Fruit fly (Drosophila melanogaster) whole organism, embryonic: ENCODE measurements around the gene Ptp10D.
A peak's percentile ranks its signal among the peaks of the same experiment; 100 is the strongest.

Experiments
- Ada2b ChIP-seq: fragments of 200-800 bp; sonication (Bioruptor generic); IDR thresholded peaks from 2 replicates; pipeline ENCODE4 v1.3.6; 2022; ENCODE audit warnings: missing biosample characterization, missing genetic modification characterization
- Asciz ChIP-seq: fragments of 200-800 bp; sonication (Bioruptor generic); optimal IDR thresholded peaks from 2 replicates; lab custom pipeline; 2017; ENCODE audit warnings: missing biosample characterization, mild to moderate bottlenecking, missing genetic modification characterization, missing genetic modification reagents
- Atf-2 ChIP-seq: fragments of 200-800 bp; sonication (Bioruptor generic); optimal IDR thresholded peaks from 2 replicates; lab custom pipeline; 2016; ENCODE audit warnings: missing biosample characterization, missing genetic modification characterization
- B-H1 ChIP-seq: fragments of 200-800 bp; sonication (Bioruptor generic); IDR thresholded peaks from 3 replicates; pipeline ENCODE4 v1.3.6; 2022; ENCODE audit warnings: missing biosample characterization, missing genetic modification characterization
- CG10543 ChIP-seq: fragments of 200-800 bp; sonication (Bioruptor generic); optimal IDR thresholded peaks from 3 replicates; lab custom pipeline; 2017; ENCODE audit warnings: missing biosample characterization, mild to moderate bottlenecking, missing genetic modification characterization, moderate library complexity
- CG11456 ChIP-seq: fragments of 200-800 bp; sonication (Bioruptor generic); IDR thresholded peaks from 3 replicates; pipeline ENCODE4 v1.3.6; 2022; ENCODE audit warnings: missing biosample characterization, missing genetic modification characterization
- CG12104 ChIP-seq: fragments of 200-800 bp; sonication (Bioruptor generic); optimal IDR thresholded peaks from 3 replicates; lab custom pipeline; 2016; ENCODE audit warnings: missing biosample characterization, missing genetic modification characterization
- CG2202 ChIP-seq: fragments of 200-800 bp; sonication (Bioruptor generic); optimal IDR thresholded peaks from 2 replicates; lab custom pipeline; 2018; ENCODE audit warnings: missing biosample characterization, mild to moderate bottlenecking, missing genetic modification characterization
- CG3065 ChIP-seq: fragments of 200-800 bp; sonication (Bioruptor generic); optimal IDR thresholded peaks from 2 replicates; lab custom pipeline; 2016; ENCODE audit warnings: missing biosample characterization, missing genetic modification characterization
- CG32767 ChIP-seq: fragments of 200-800 bp; sonication (Bioruptor generic); IDR thresholded peaks from 2 replicates; pipeline ENCODE4 v1.3.6; 2022; ENCODE audit warnings: missing biosample characterization, missing genetic modification characterization
- CG32772 ChIP-seq: fragments of 200-800 bp; sonication (Bioruptor generic); IDR thresholded peaks from 2 replicates; pipeline ENCODE4 v1.3.6; 2022; ENCODE audit warnings: missing biosample characterization, missing genetic modification characterization
- CG33213 ChIP-seq: fragments of 200-800 bp; sonication (Bioruptor generic); optimal IDR thresholded peaks from 3 replicates; lab custom pipeline; 2016; ENCODE audit warnings: missing biosample characterization, missing genetic modification characterization
- CG3838 ChIP-seq: fragments of 200-800 bp; sonication (Bioruptor generic); optimal IDR thresholded peaks from 3 replicates; lab custom pipeline; 2016; ENCODE audit warnings: missing biosample characterization, missing genetic modification characterization
- CG3995 ChIP-seq: fragments of 200-800 bp; sonication (Bioruptor generic); optimal IDR thresholded peaks from 3 replicates; lab custom pipeline; 2016; ENCODE audit warnings: missing biosample characterization, missing genetic modification characterization
- CG4820 ChIP-seq: fragments of 200-800 bp; sonication (Bioruptor generic); optimal IDR thresholded peaks from 3 replicates; lab custom pipeline; 2016; ENCODE audit warnings: missing biosample characterization, missing genetic modification characterization
- CG6272 ChIP-seq: fragments of 200-800 bp; sonication (Bioruptor generic); IDR thresholded peaks from 2 replicates; pipeline ENCODE4 v1.3.6; 2022; ENCODE audit warnings: missing biosample characterization, missing genetic modification characterization
- CG7786 ChIP-seq: fragments of 200-800 bp; sonication (Bioruptor generic); optimal IDR thresholded peaks from 2 replicates; lab custom pipeline; 2016; ENCODE audit warnings: missing biosample characterization, missing genetic modification characterization
- CG7987 ChIP-seq: fragments of 200-800 bp; sonication (Bioruptor generic); optimal IDR thresholded peaks from 2 replicates; lab custom pipeline; 2018; ENCODE audit warnings: missing biosample characterization, mild to moderate bottlenecking, missing genetic modification characterization, moderate library complexity
- CG8944 ChIP-seq: fragments of 200-800 bp; sonication (Bioruptor generic); optimal IDR thresholded peaks from 3 replicates; lab custom pipeline; 2016; ENCODE audit warnings: missing biosample characterization, missing genetic modification characterization
- CG9609 ChIP-seq: fragments of 200-800 bp; sonication (Bioruptor generic); optimal IDR thresholded peaks from 3 replicates; lab custom pipeline; 2016; ENCODE audit warnings: missing biosample characterization, missing genetic modification characterization
- Dip2 ChIP-seq: fragments of 200-800 bp; sonication (Bioruptor generic); IDR thresholded peaks from 2 replicates; pipeline ENCODE4 v1.3.6; 2022; ENCODE audit warnings: missing biosample characterization, missing genetic modification characterization
- Hr51 ChIP-seq, 2 experiments: fragments of 200-800 bp; sonication (Bioruptor generic); optimal IDR thresholded peaks; 2 replicates in 1 of 2; 3 replicates in 1 of 2; lab custom pipeline; 2016 to 2018; ENCODE audit warnings: missing biosample characterization in 2 of 2, missing genetic modification characterization in 2 of 2, mild to moderate bottlenecking in 1 of 2, moderate library complexity in 1 of 2
- Meics ChIP-seq: fragments of 200-800 bp; sonication (Bioruptor generic); optimal IDR thresholded peaks from 2 replicates; lab custom pipeline; 2017; ENCODE audit warnings: missing biosample characterization, mild to moderate bottlenecking, missing genetic modification characterization
- Neu2 ChIP-seq: fragments of 200-800 bp; sonication (Bioruptor generic); optimal IDR thresholded peaks from 3 replicates; lab custom pipeline; 2016; ENCODE audit warnings: missing biosample characterization, missing genetic modification characterization, borderline replicate concordance
- Ssrp ChIP-seq: fragments of 200-800 bp; sonication (Bioruptor generic); optimal IDR thresholded peaks from 2 replicates; lab custom pipeline; 2018; ENCODE audit warnings: missing biosample characterization, mild to moderate bottlenecking, missing genetic modification characterization, moderate library complexity
- TFAM ChIP-seq: fragments of 200-800 bp; sonication (Bioruptor generic); optimal IDR thresholded peaks from 2 replicates; lab custom pipeline; 2017; ENCODE audit warnings: missing biosample characterization, missing genetic modification characterization, inconsistent platforms
- Usf ChIP-seq: fragments of 200-800 bp; sonication (Bioruptor generic); optimal IDR thresholded peaks from 2 replicates; lab custom pipeline; 2017; ENCODE audit warnings: missing genotype, missing biosample characterization, missing genetic modification characterization
- Xbp1 ChIP-seq: fragments of 200-800 bp; sonication (Bioruptor generic); optimal IDR thresholded peaks from 3 replicates; lab custom pipeline; 2016; ENCODE audit warnings: missing biosample characterization, mild to moderate bottlenecking, missing genetic modification characterization
- amos ChIP-seq: fragments of 200-800 bp; sonication (Bioruptor generic); IDR thresholded peaks from 2 replicates; pipeline ENCODE4 v1.3.6; 2022; ENCODE audit warnings: missing biosample characterization, missing genetic modification characterization; ENCODE audit not compliant: partially characterized antibody
- br ChIP-seq: fragments of >200 bp; optimal IDR thresholded peaks from 2 replicates; lab custom pipeline; 2017
- cas ChIP-seq: fragments of 200-800 bp; sonication (Bioruptor generic); IDR thresholded peaks from 2 replicates; pipeline ENCODE4 v1.3.6; 2022; ENCODE audit warnings: missing biosample characterization, missing genetic modification characterization
- chinmo ChIP-seq: fragments of 200-800 bp; sonication (Bioruptor generic); IDR thresholded peaks from 4 replicates; pipeline ENCODE4 v1.3.6; 2022; ENCODE audit warnings: missing biosample characterization, missing genetic modification characterization; ENCODE audit not compliant: partially characterized antibody
- da ChIP-seq: fragments of 200-800 bp; sonication (Bioruptor generic); optimal IDR thresholded peaks from 2 replicates; lab custom pipeline; 2016; ENCODE audit warnings: missing biosample characterization, missing genetic modification characterization
- dmrt99B ChIP-seq: fragments of 200-800 bp; sonication (Bioruptor generic); optimal IDR thresholded peaks from 2 replicates; lab custom pipeline; 2018; ENCODE audit warnings: missing biosample characterization, mild to moderate bottlenecking, missing genetic modification characterization, moderate library complexity
- dysf ChIP-seq: fragments of 200-800 bp; sonication (Bioruptor generic); IDR thresholded peaks from 3 replicates; pipeline ENCODE4 v1.3.6; 2022; ENCODE audit warnings: missing biosample characterization, missing genetic modification characterization
- emc ChIP-seq: fragments of 200-800 bp; sonication (Bioruptor generic); optimal IDR thresholded peaks from 2 replicates; lab custom pipeline; 2016; ENCODE audit warnings: missing biosample characterization, missing genetic modification characterization
- en ChIP-seq: fragments of 200-800 bp; sonication (Bioruptor generic); optimal IDR thresholded peaks from 2 replicates; lab custom pipeline; 2016; ENCODE audit warnings: missing biosample characterization, missing genetic modification characterization
- gce ChIP-seq: fragments of 200-800 bp; sonication (Bioruptor generic); IDR thresholded peaks from 3 replicates; pipeline ENCODE4 v1.3.6; 2022; ENCODE audit warnings: missing biosample characterization, missing genetic modification characterization
- hbn ChIP-seq: fragments of 200-800 bp; sonication (Bioruptor generic); IDR thresholded peaks from 2 replicates; pipeline ENCODE4 v1.3.6; 2022; ENCODE audit warnings: missing biosample characterization, missing genetic modification characterization; ENCODE audit not compliant: partially characterized antibody
- jigr1 ChIP-seq: fragments of 200-800 bp; sonication (Bioruptor generic); IDR thresholded peaks from 3 replicates; pipeline ENCODE4 v1.3.6; 2022; ENCODE audit warnings: missing biosample characterization, missing genetic modification characterization
- otp ChIP-seq: fragments of 200-800 bp; sonication (Bioruptor generic); IDR thresholded peaks from 3 replicates; pipeline ENCODE4, ENCODE4 v1.3.6; 2022; ENCODE audit warnings: missing biosample characterization, missing genetic modification characterization
- pfk ChIP-seq: fragments of 200-800 bp; sonication (Bioruptor generic); optimal IDR thresholded peaks from 2 replicates; lab custom pipeline; 2018; ENCODE audit warnings: missing biosample characterization, mild to moderate bottlenecking, missing genetic modification characterization, moderate library complexity
- pnt ChIP-seq: fragments of 200-800 bp; sonication (Bioruptor generic); optimal IDR thresholded peaks from 3 replicates; lab custom pipeline; 2016; ENCODE audit warnings: missing biosample characterization, missing genetic modification characterization
- schlank ChIP-seq: fragments of 200-800 bp; sonication (Bioruptor generic); optimal IDR thresholded peaks from 2 replicates; lab custom pipeline; 2018; ENCODE audit warnings: missing biosample characterization, mild to moderate bottlenecking, missing genetic modification characterization
- seq ChIP-seq: fragments of 200-800 bp; sonication (Bioruptor generic); IDR thresholded peaks from 2 replicates; pipeline ENCODE4 v1.3.6; 2022; ENCODE audit warnings: missing biosample characterization, missing genetic modification characterization
- stwl ChIP-seq: fragments of 200-800 bp; sonication (Bioruptor generic); optimal IDR thresholded peaks from 3 replicates; lab custom pipeline; 2018; ENCODE audit warnings: missing biosample characterization, mild to moderate bottlenecking, missing genetic modification characterization, moderate library complexity
- unpg ChIP-seq: fragments of 200-800 bp; sonication (Bioruptor generic); optimal IDR thresholded peaks from 3 replicates; lab custom pipeline; 2018; ENCODE audit warnings: missing biosample characterization, mild to moderate bottlenecking, missing genetic modification characterization, moderate library complexity
- wdn ChIP-seq: fragments of 200-800 bp; sonication (Bioruptor generic); IDR thresholded peaks from 2 replicates; pipeline ENCODE4 v1.3.6; 2022; ENCODE audit warnings: missing biosample characterization, missing genetic modification characterization

Gene Ptp10D

dm6 chrX:11681558-11682551 is 60.0 kb downstream of the Ptp10D start (continued):
- TF ChIP-seq chinmo (GFP tag; lab: Robert Waterston, UW) (peak; percentile 91; the same call in 2 of the 4 replicates), Neu2 (GFP tag; lab: Kevin White, UChicago) (no peak), pfk (GFP tag; lab: Kevin White, UChicago) (peak; percentile 33), cas (GFP tag; lab: Robert Waterston, UW) (no peak), da (GFP tag; lab: Kevin White, UChicago) (no peak), br (no peak), dysf (peak; percentile 48; the same call in 2 of the 3 replicates), CG12104 (peak; percentile 50), pnt (GFP tag; lab: Kevin White, UChicago) (peak; percentile 59), schlank (tag; lab: Kevin White, UChicago) (no peak), Asciz (peak; percentile 39), Ssrp (tag; lab: Kevin White, UChicago) (peak; percentile 46), CG10543 (GFP tag; lab: Kevin White, UChicago) (peak; percentile 78), CG3838 (no peak), Dip2 (GFP tag; lab: Robert Waterston, UW) (no peak), otp (GFP tag; lab: Robert Waterston, UW) (no peak), Hr51 (GFP tag; optimal IDR thresholded peaks at IDR 0.05; lab: Kevin White, UChicago) (peak; percentile 24 to 59), wdn (peak; percentile 64; the same call in 1 of the 2 replicates), seq (peak; percentile 12; the same call in 1 of the 2 replicates), jigr1 (GFP tag; lab: Robert Waterston, UW) (no peak), TFAM (GFP tag; lab: Kevin White, UChicago) (no peak), CG6272 (GFP tag; lab: Robert Waterston, UW) (no peak), CG32767 (no peak), gce (GFP tag; lab: Robert Waterston, UW) (0 out of 3 replicates have a peak, but pooled peaks have one; percentile 21), CG3065 (GFP tag; lab: Kevin White, UChicago) (no peak), CG33213 (GFP tag; lab: Kevin White, UChicago) (peak; percentile 27), B-H1 (GFP tag; lab: Robert Waterston, UW) (peak; percentile 36; the same call in 1 of the 3 replicates), CG11456 (0 out of 3 replicates have a peak, but pooled peaks have one; percentile 48), CG8944 (peak; percentile 63), CG3995 (GFP tag; lab: Kevin White, UChicago) (peak; percentile 49), CG32772 (GFP tag; lab: Robert Waterston, UW) (peak; percentile 65), en (GFP tag; lab: Kevin White, UChicago) (peak; percentile 14), CG2202 (tag; lab: Kevin White, UChicago) (no peak), hbn (GFP tag; lab: Robert Waterston, UW) (peak; percentile 46; the same call in 1 of the 2 replicates), stwl (tag; lab: Kevin White, UChicago) (peak; percentile 19), Xbp1 (GFP tag; lab: Kevin White, UChicago) (peak; percentile 73), Usf (GFP tag; lab: Kevin White, UChicago) (no peak), amos (peak; percentile 58; the same call in 1 of the 2 replicates), Meics (GFP tag; lab: Kevin White, UChicago) (peak; percentile 65), dmrt99B (peak; percentile 71), emc (GFP tag; lab: Kevin White, UChicago) (peak; percentile 31), CG9609 (peak; percentile 54), Ada2b (no peak), CG4820 (GFP tag; lab: Kevin White, UChicago) (peak; percentile 47), CG7786 (peak; percentile 69), CG7987 (GFP tag; lab: Kevin White, UChicago) (peak; percentile 63), unpg (GFP tag; lab: Kevin White, UChicago) (peak; percentile 48), Atf-2 (GFP tag; lab: Kevin White, UChicago) (no peak)
